Worm (Caenorhabditis elegans) whole organism, late embryonic: ENCODE measurements around the gene F35C11.7.
A peak's percentile ranks its signal among the peaks of the same experiment; 100 is the strongest.

ENCODE experiments used
- C38D4.7 ChIP-seq: fragments of 200-800 bp; sonication (Bioruptor generic); optimal IDR thresholded peaks from 2 replicates; lab custom pipeline; 2018; ENCODE audit warnings: mild to moderate bottlenecking, missing genetic modification characterization, moderate library complexity, missing compliant biosample characterization
- F13H6.1 ChIP-seq: sonication (generic microtip); optimal IDR thresholded peaks from 2 replicates; lab custom pipeline; 2016; ENCODE audit warnings: missing genetic modification characterization, missing compliant biosample characterization
- Y22D7AL.16 ChIP-seq: sonication (generic microtip); optimal IDR thresholded peaks from 2 replicates; lab custom pipeline; 2016; ENCODE audit warnings: missing genetic modification characterization, missing compliant biosample characterization
- ama-1 ChIP-seq: fragments of 150-350 bp; optimal IDR thresholded peaks from 2 replicates; lab custom pipeline; 2014
- ceh-18 ChIP-seq: sonication (generic microtip); optimal IDR thresholded peaks from 2 replicates; lab custom pipeline; 2016; ENCODE audit warnings: missing genetic modification characterization, missing compliant biosample characterization
- ceh-2 ChIP-seq: sonication (generic microtip); optimal IDR thresholded peaks from 2 replicates; lab custom pipeline; 2016; ENCODE audit warnings: missing genotype, missing genetic modification characterization, missing compliant biosample characterization
- ceh-22 ChIP-seq: sonication (generic microtip); optimal IDR thresholded peaks from 2 replicates; lab custom pipeline; 2017; ENCODE audit warnings: missing biosample characterization, missing genetic modification characterization
- ceh-31 ChIP-seq: sonication (generic microtip); optimal IDR thresholded peaks from 2 replicates; lab custom pipeline; 2016; ENCODE audit warnings: missing genetic modification characterization, missing compliant biosample characterization
- ceh-34 ChIP-seq: sonication (generic microtip); optimal IDR thresholded peaks from 2 replicates; lab custom pipeline; 2016; ENCODE audit warnings: mild to moderate bottlenecking, missing genetic modification characterization, missing compliant biosample characterization
- ceh-45 ChIP-seq: fragments of 200-800 bp; sonication (Bioruptor generic); IDR thresholded peaks from 2 replicates; pipeline ENCODE4 v1.3.6; 2022; ENCODE audit warnings: missing genetic modification reagents, missing genetic modification characterization, missing compliant biosample characterization
- ceh-6 ChIP-seq: fragments of 200-800 bp; sonication (Bioruptor generic); optimal IDR thresholded peaks from 2 replicates; lab custom pipeline; 2018; ENCODE audit warnings: mild to moderate bottlenecking, missing genetic modification characterization, missing compliant biosample characterization
- ceh-9 ChIP-seq: sonication (generic microtip); optimal IDR thresholded peaks from 2 replicates; lab custom pipeline; 2016; ENCODE audit warnings: mild to moderate bottlenecking, missing genetic modification characterization, inconsistent platforms, missing compliant biosample characterization
- elt-2 ChIP-seq: sonication (generic microtip); optimal IDR thresholded peaks from 2 replicates; lab custom pipeline; 2016; ENCODE audit warnings: missing genetic modification reagents, missing genetic modification characterization, missing compliant biosample characterization
- ets-4 ChIP-seq: sonication (generic microtip); optimal IDR thresholded peaks from 2 replicates; lab custom pipeline; 2016; ENCODE audit warnings: missing genetic modification characterization, missing compliant biosample characterization
- fax-1 ChIP-seq: sonication (generic microtip); optimal IDR thresholded peaks from 2 replicates; lab custom pipeline; 2016; ENCODE audit warnings: missing genotype, missing genetic modification characterization, missing compliant biosample characterization
- fkh-10 ChIP-seq: fragments of 150-350 bp; optimal IDR thresholded peaks from 2 replicates; lab custom pipeline; 2014; ENCODE audit warnings: missing biosample characterization, missing genetic modification reagents, missing genetic modification characterization
- fkh-6 ChIP-seq: sonication (generic microtip); optimal IDR thresholded peaks from 2 replicates; lab custom pipeline; 2016; ENCODE audit warnings: missing genetic modification characterization, missing compliant biosample characterization
- hlh-13 ChIP-seq: fragments of 200-800 bp; sonication (Bioruptor generic); optimal IDR thresholded peaks from 2 replicates; lab custom pipeline; 2018; ENCODE audit warnings: mild to moderate bottlenecking, missing genetic modification characterization, missing compliant biosample characterization
- hlh-15 ChIP-seq: sonication (generic microtip); optimal IDR thresholded peaks from 2 replicates; lab custom pipeline; 2016; ENCODE audit warnings: missing genetic modification characterization, missing compliant biosample characterization
- hlh-8 ChIP-seq: sonication (generic microtip); optimal IDR thresholded peaks from 2 replicates; lab custom pipeline; 2016; ENCODE audit warnings: missing genotype, missing genetic modification characterization, missing compliant biosample characterization
- lim-6 ChIP-seq: sonication (generic microtip); optimal IDR thresholded peaks from 2 replicates; lab custom pipeline; 2016; ENCODE audit warnings: missing genetic modification characterization, missing compliant biosample characterization
- madf-2 ChIP-seq: sonication (generic microtip); optimal IDR thresholded peaks from 2 replicates; lab custom pipeline; 2017; ENCODE audit warnings: missing genetic modification characterization, missing compliant biosample characterization
- mec-3 ChIP-seq: sonication (generic microtip); optimal IDR thresholded peaks from 2 replicates; lab custom pipeline; 2016; ENCODE audit warnings: borderline replicate concordance, missing genetic modification characterization, missing compliant biosample characterization
- nfya-1 ChIP-seq: sonication (generic microtip); optimal IDR thresholded peaks from 2 replicates; lab custom pipeline; 2017; ENCODE audit warnings: missing genetic modification characterization, mild to moderate bottlenecking, missing compliant biosample characterization, antibody characterized with exemption, moderate library complexity
- nhr-11 ChIP-seq: fragments of 150-350 bp; optimal IDR thresholded peaks from 2 replicates; lab custom pipeline; 2014; ENCODE audit warnings: missing biosample characterization, missing genetic modification characterization
- nhr-232 ChIP-seq: sonication (generic microtip); optimal IDR thresholded peaks from 2 replicates; lab custom pipeline; 2016; ENCODE audit warnings: missing genetic modification characterization, missing compliant biosample characterization
- npax-4 ChIP-seq: sonication (generic microtip); optimal IDR thresholded peaks from 2 replicates; lab custom pipeline; 2016; ENCODE audit warnings: missing genetic modification characterization, missing compliant biosample characterization
- pha-4 ChIP-seq: fragments of 150-350 bp; optimal IDR thresholded peaks from 2 replicates; lab custom pipeline; 2018; ENCODE audit warnings: missing biosample characterization, missing genetic modification reagents, missing genetic modification characterization
- pros-1 ChIP-seq: fragments of 150-350 bp; optimal IDR thresholded peaks from 2 replicates; lab custom pipeline; 2014; ENCODE audit warnings: missing biosample characterization, missing genetic modification reagents, missing genetic modification characterization
- ref-2 ChIP-seq: sonication (generic microtip); optimal IDR thresholded peaks from 2 replicates; lab custom pipeline; 2016; ENCODE audit warnings: missing genetic modification characterization, missing compliant biosample characterization
- sox-2 ChIP-seq: fragments of 200-800 bp; sonication (Bioruptor generic); IDR thresholded peaks from 2 replicates; pipeline ENCODE4 v1.3.6; 2022; ENCODE audit warnings: missing genetic modification reagents, missing genetic modification characterization, missing compliant biosample characterization
- sox-4 ChIP-seq: sonication (generic microtip); optimal IDR thresholded peaks from 2 replicates; lab custom pipeline; 2017; ENCODE audit warnings: mild to moderate bottlenecking, missing genetic modification characterization, inconsistent platforms, missing compliant biosample characterization
- syd-9 ChIP-seq: sonication (generic microtip); optimal IDR thresholded peaks from 2 replicates; lab custom pipeline; 2016; ENCODE audit warnings: mild to moderate bottlenecking, missing genetic modification characterization, moderate library complexity, missing compliant biosample characterization
- tbx-2 ChIP-seq: sonication (generic microtip); optimal IDR thresholded peaks from 2 replicates; lab custom pipeline; 2016; ENCODE audit warnings: missing genetic modification characterization, missing compliant biosample characterization
- tbx-7 ChIP-seq: sonication (generic microtip); optimal IDR thresholded peaks from 2 replicates; lab custom pipeline; 2016; ENCODE audit warnings: missing genotype, missing genetic modification characterization, missing compliant biosample characterization
- unc-3 ChIP-seq, 2 experiments: fragments of 200-800 bp in 1 of 2; sonication (Bioruptor generic) in 1 of 2; sonication (generic microtip) in 1 of 2; conservative IDR thresholded peaks in 1 of 2; optimal IDR thresholded peaks in 1 of 2; 2 replicates each; pipeline versions ENCODE4 v1.3.6 to Lab custom; 2016 to 2022; ENCODE audit warnings: missing compliant biosample characterization in 2 of 2, missing genetic modification characterization in 2 of 2, missing genetic modification reagents in 1 of 2
- unc-86 ChIP-seq: sonication (generic microtip); optimal IDR thresholded peaks from 2 replicates; lab custom pipeline; 2016; ENCODE audit warnings: missing genetic modification characterization, missing compliant biosample characterization
- zip-5 ChIP-seq: sonication (generic microtip); optimal IDR thresholded peaks from 2 replicates; lab custom pipeline; 2016; ENCODE audit warnings: missing genetic modification characterization, missing compliant biosample characterization

Gene F35C11.7

DNA sequence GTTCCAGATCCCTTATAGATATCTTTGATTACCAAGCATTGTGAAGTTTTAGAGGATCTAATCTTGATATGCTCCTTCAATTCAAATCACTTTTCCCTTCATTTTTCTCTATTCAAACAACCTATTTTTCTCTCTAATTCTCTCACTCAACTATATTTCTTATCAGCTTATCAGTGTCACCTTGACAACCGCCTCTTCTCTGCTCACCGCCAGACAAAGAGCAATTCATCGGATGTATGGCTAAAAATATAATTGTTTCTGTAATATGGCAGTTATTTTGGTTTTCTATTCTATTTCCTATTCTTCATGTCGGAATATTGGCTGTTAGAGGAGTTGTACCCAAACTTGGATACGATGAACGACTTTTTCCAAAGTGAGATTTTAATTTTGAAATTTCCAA lies 6.4 kb upstream of the F35C11.7 start:
- peak; percentile 55 for TF ChIP-seq elt-2 (tag; lab: Kevin White, UChicago)
- TF ChIP-seq tbx-7 (tag; lab: Kevin White, UChicago): no peak

ce11 chrII:8253160-8253793 lies 2.8 kb upstream of the F35C11.7 start, which contains the start of gene F35C11.5:
TSS of gene F35C11.5 (plus strand) at chrII:8253743.
- TF ChIP-seq unc-3 (GFP tag; conservative IDR thresholded peaks at IDR 0.05; lab: Robert Waterston, UW): no peak
- no peak for TF ChIP-seq unc-3 (tag; optimal IDR thresholded peaks at IDR 0.05; lab: Kevin White, UChicago)
- no peak for TF ChIP-seq pha-4
- no peak for TF ChIP-seq sox-2 (GFP tag; lab: Robert Waterston, UW)
- TF ChIP-seq ceh-2 (tag; lab: Kevin White, UChicago): no peak
- TF ChIP-seq mec-3 (tag; lab: Kevin White, UChicago): no peak
- no peak for TF ChIP-seq nhr-232 (tag; lab: Kevin White, UChicago)
- TF ChIP-seq pros-1 (tag; lab: Kevin White, UChicago): no peak
- TF ChIP-seq hlh-13 (GFP tag; lab: Kevin White, UChicago): no peak

- TF ChIP-seq nhr-232 (tag; lab: Kevin White, UChicago) (no peak), ceh-45 (GFP tag; lab: Robert Waterston, UW) (no peak), ceh-2 (tag; lab: Kevin White, UChicago) (no peak), nfya-1 (no peak), zip-5 (tag; lab: Kevin White, UChicago) (no peak), ets-4 (no peak), fkh-10 (GFP tag; lab: Kevin White, UChicago) (no peak), ceh-31 (no peak), ceh-9 (tag; lab: Kevin White, UChicago) (no peak), hlh-15 (no peak), tbx-2 (tag; lab: Kevin White, UChicago) (no peak), fax-1 (tag; lab: Kevin White, UChicago) (no peak), ceh-22 (tag; lab: Kevin White, UChicago) (no peak), ceh-34 (tag; lab: Kevin White, UChicago) (no peak), nhr-11 (tag; lab: Kevin White, UChicago) (no peak), tbx-7 (tag; lab: Kevin White, UChicago) (no peak), ama-1 (lab: Kevin White, UChicago) (no peak), ceh-18 (no peak), sox-4 (tag; lab: Kevin White, UChicago) (no peak)
Observed at ce11 chrII:8259038-8259437, 2.9 kb downstream of the F35C11.7 start, which contains the start of gene F35C11.6. TSS of gene F35C11.6 (minus strand) at chrII:8259138.

ce11 chrII:8259674-8260073 lies 3.6 kb downstream of the F35C11.7 start:
- TF ChIP-seq hlh-15: no peak
- no peak for TF ChIP-seq ceh-2 (tag; lab: Kevin White, UChicago)

- TF ChIP-seq lim-6 (tag; lab: Kevin White, UChicago) (no peak), ceh-6 (GFP tag; lab: Kevin White, UChicago) (no peak), F13H6.1 (tag; lab: Kevin White, UChicago) (no peak), npax-4 (tag; lab: Kevin White, UChicago) (no peak), fkh-6 (tag; lab: Kevin White, UChicago) (no peak), C38D4.7 (GFP tag; lab: Kevin White, UChicago) (no peak)
Observed at ce11 chrII:8263562-8263961, 7.4 kb downstream of the F35C11.7 start.

DNA sequence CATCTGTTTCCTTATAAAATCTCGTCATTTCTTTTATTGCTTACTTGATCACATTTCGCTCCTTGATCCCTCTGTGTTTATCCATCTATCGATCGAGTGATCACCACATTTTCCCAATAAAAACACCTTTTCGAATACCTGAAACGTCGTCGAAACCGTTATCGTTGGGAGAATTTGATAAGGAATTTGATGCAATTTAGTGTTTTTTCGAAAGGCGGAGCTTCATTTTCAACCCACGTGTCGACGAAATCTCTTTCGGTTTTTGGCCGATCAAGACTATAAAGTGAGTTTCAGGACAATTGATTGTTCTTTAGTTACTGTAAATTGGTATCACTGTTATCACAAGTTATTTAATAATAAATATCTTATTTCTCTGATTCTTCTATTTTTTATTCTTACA lies 8.5 kb downstream of the F35C11.7 start, which contains the start of gene srdh-1:
srdh-1 (plus strand) TSS at position 43 of the 400 bp plus-strand sequence.
- no peak for TF ChIP-seq syd-9
- TF ChIP-seq Y22D7AL.16 (tag; lab: Kevin White, UChicago): no peak
- TF ChIP-seq ceh-34 (tag; lab: Kevin White, UChicago): no peak
- TF ChIP-seq tbx-7 (tag; lab: Kevin White, UChicago): no peak
- no peak for TF ChIP-seq ref-2 (tag; lab: Kevin White, UChicago)
- no peak for TF ChIP-seq tbx-2 (tag; lab: Kevin White, UChicago)
- TF ChIP-seq hlh-8 (tag; lab: Kevin White, UChicago): no peak
- TF ChIP-seq ceh-9 (tag; lab: Kevin White, UChicago): no peak
- no peak for TF ChIP-seq unc-86
- no peak for TF ChIP-seq pros-1 (tag; lab: Kevin White, UChicago)
- no peak for TF ChIP-seq madf-2 (tag; lab: Kevin White, UChicago)
- TF ChIP-seq F13H6.1 (tag; lab: Kevin White, UChicago): no peak
- no peak for TF ChIP-seq fax-1 (tag; lab: Kevin White, UChicago)
- no peak for TF ChIP-seq nfya-1
